Worm (Caenorhabditis elegans): ENCODE measurements around the gene str-25.

The str-25 gene

ce11 chrV:16120922-16121321, 5.4 kb downstream of the str-25 start, which contains the start of gene skr-3:
TSS of gene skr-3 (plus strand) at chrV:16121084.
- TF ChIP-seq unc-86 (tag; optimal IDR thresholded peaks at IDR 0.05), result no peak
- TF ChIP-seq elt-2 (tag; optimal IDR thresholded peaks at IDR 0.05), result peak; percentile 50
- TF ChIP-seq nhr-85 (tag), result peak; percentile 60

DNA sequence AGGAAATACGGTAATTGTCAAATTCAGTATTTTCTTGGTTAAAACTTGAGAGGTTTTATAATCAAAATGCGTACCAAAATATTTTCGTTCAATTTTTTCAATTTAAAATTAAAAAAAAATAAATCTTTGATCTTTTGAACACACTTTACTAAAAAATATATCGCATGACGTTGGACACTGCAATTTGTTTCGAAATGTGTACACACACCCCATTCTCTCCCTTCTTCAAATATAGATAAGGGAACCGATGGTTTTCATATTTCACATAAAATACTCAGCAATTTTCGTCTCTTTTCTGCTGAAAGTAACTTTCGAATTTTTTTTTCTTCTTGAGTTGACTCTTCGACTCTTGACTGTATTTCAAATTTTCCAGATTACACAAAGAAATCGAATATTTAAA, 6.0 kb downstream of the str-25 start:
- TF ChIP-seq lin-14 (GFP tag; optimal IDR thresholded peaks at IDR 0.05) (no peak), efl-1 (optimal IDR thresholded peaks at IDR 0.05) (no peak), efl-1 (GFP tag; optimal IDR thresholded peaks at IDR 0.05 in 1 of 2) (peak in 1 of 2 experiments; percentile 22)

DNA sequence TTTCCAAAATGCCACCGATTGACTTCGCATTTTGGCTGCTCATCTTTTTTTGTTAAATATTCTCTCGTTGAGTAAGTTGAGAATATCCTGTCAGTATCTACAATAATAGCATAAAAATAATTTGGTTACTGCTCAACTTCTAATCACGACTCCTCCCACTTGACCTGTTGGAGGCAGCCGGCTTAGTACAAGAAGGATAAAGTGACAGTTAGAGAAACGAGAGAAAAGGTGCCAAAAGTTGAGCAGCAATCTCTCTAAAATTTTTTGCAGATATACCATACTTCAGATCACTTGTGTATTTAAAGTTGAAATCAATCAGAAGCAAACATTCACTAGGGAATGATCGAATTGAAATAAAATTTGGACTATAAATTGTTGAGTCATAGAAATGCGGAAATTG, 9.3 kb downstream of the str-25 start, which contains the start of gene nhr-111:
nhr-111 (minus strand) TSS at position 101 of the 400 bp plus-strand sequence.
- no peak for TF ChIP-seq fkh-4 (tag; optimal IDR thresholded peaks at IDR 0.05; ENCODE audit: borderline replicate concordance)
- TF ChIP-seq unc-62 (GFP tag; optimal IDR thresholded peaks at IDR 0.05), result no peak
- no peak for TF ChIP-seq nhr-12 (tag; optimal IDR thresholded peaks at IDR 0.05)
- no peak for TF ChIP-seq ceh-88 (GFP tag; IDR thresholded peaks at IDR 0.05)
- no peak for TF ChIP-seq fos-1 (tag; optimal IDR thresholded peaks at IDR 0.05)
- TF ChIP-seq ets-5 (GFP tag; IDR thresholded peaks at IDR 0.05), result no peak
- no peak for TF ChIP-seq jun-1 (tag; optimal IDR thresholded peaks at IDR 0.05)
- TF ChIP-seq aha-1 (tag; optimal IDR thresholded peaks at IDR 0.05), result no peak

DNA sequence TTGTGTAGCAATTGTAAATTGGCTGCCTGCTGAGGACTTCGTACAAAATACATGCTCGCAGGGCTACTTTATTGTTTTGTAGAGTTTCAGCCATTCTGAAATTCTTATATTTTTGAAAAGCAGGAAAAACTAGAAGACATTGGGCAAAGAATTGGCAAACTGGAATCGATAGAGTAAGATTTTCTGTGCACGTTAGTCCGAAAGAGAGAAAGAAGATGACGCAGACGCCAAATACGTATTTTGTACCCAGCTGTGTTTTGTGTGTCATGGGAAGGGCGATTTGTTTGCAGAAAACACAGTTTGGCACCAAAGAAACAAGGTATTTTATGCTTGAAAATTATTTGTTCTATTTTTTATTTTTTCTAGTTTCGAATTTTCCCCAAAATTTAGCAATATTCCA, 11.9 kb downstream of the str-25 start, which contains the start of gene fbxa-143:
fbxa-143 (minus strand) TSS at position 101 of the 400 bp plus-strand sequence.
- TF ChIP-seq mdl-1 (tag; optimal IDR thresholded peaks at IDR 0.05) (no peak), mab-9 (GFP tag; IDR thresholded peaks at IDR 0.05) (no peak), efl-1 (optimal IDR thresholded peaks at IDR 0.05) (no peak), efl-1 (GFP tag; optimal IDR thresholded peaks at IDR 0.05 in 1 of 2) (peak in 1 of 2 experiments; percentile 6)

DNA sequence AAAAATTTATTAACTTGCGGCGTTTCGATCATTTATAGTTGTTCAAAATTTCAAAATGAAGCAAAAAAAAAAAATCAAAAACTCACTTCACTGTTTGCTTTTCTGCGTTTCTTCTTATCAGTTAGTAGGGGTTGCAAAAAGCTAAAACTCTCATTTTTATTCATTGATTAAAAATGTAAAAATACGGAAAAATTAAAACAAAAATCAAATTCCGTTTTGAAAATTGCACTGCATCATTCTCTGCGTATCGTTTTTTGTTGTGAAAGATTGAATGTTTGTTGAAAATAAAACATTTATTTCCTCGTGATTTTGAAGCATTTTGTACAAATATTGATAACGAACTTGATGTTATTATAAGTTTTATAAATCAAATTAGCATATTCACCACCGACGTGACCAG, 13.6 kb downstream of the str-25 start:
- no peak for TF ChIP-seq egl-13 (tag; optimal IDR thresholded peaks at IDR 0.05)
- TF ChIP-seq zip-4 (GFP tag; optimal IDR thresholded peaks at IDR 0.05), result no peak
- peak; percentile 20 for TF ChIP-seq elt-2 (tag; optimal IDR thresholded peaks at IDR 0.05)
- TF ChIP-seq lin-14 (GFP tag; optimal IDR thresholded peaks at IDR 0.05), result no peak
- TF ChIP-seq lin-13 (GFP tag; optimal IDR thresholded peaks at IDR 0.05), result no peak
- TF ChIP-seq alr-1 (tag; optimal IDR thresholded peaks at IDR 0.05; ENCODE audit: borderline replicate concordance), result no peak
- TF ChIP-seq Y116A8C.19 (tag; optimal IDR thresholded peaks at IDR 0.05; ENCODE audit: borderline replicate concordance), result no peak
- TF ChIP-seq fos-1 (tag; optimal IDR thresholded peaks at IDR 0.05), result no peak

ce11 chrV:16131249-16131648, 15.8 kb downstream of the str-25 start, which contains the start of gene fbxa-142:
TSS of gene fbxa-142 (minus strand) at chrV:16131349.
- TF ChIP-seq unc-62 (GFP tag; optimal IDR thresholded peaks at IDR 0.05) (no peak), dsc-1 (tag; optimal IDR thresholded peaks at IDR 0.05) (no peak), snpc-4 (tag; optimal IDR thresholded peaks at IDR 0.05) (no peak), egl-27 (tag; optimal IDR thresholded peaks at IDR 0.05) (no peak), fkh-8 (tag; optimal IDR thresholded peaks at IDR 0.05) (no peak), skn-1 (tag; optimal IDR thresholded peaks at IDR 0.05) (no peak), nhr-28 (tag; optimal IDR thresholded peaks at IDR 0.05) (no peak), vab-15 (tag; optimal IDR thresholded peaks at IDR 0.05) (no peak), fkh-10 (GFP tag; optimal IDR thresholded peaks at IDR 0.05) (no peak), rnt-1 (tag; optimal IDR thresholded peaks at IDR 0.05) (no peak), nhr-237 (tag; optimal IDR thresholded peaks at IDR 0.05) (no peak), fkh-4 (tag; optimal IDR thresholded peaks at IDR 0.05; ENCODE audit: borderline replicate concordance) (no peak), efl-3 (GFP tag; optimal IDR thresholded peaks at IDR 0.05) (no peak), snu-23 (GFP tag; optimal IDR thresholded peaks at IDR 0.05) (no peak)

Data from whole organism, L1 larva.